Fruit fly (Drosophila melanogaster) whole organism, embryonic: ENCODE data around the gene TRAM.

Experiments used
- Atf-2 ChIP-seq: fragments of 200-800 bp; sonication (Bioruptor generic); optimal IDR thresholded peaks from 2 replicates; lab custom pipeline; 2016; ENCODE audit warnings: missing biosample characterization, missing genetic modification characterization
- BEAF-32 ChIP-seq: fragments of 200-800 bp; sonication (Bioruptor generic); optimal IDR thresholded peaks from 3 replicates; lab custom pipeline; 2017; ENCODE audit warnings: missing biosample characterization, missing genetic modification characterization, mild to moderate bottlenecking, moderate library complexity, missing genetic modification reagents
- CG11247 ChIP-seq: fragments of 200-800 bp; sonication (Bioruptor generic); IDR thresholded peaks from 2 replicates; pipeline ENCODE4 v1.3.6; 2022; ENCODE audit warnings: missing biosample characterization, missing genetic modification characterization
- CG11456 ChIP-seq: fragments of 200-800 bp; sonication (Bioruptor generic); IDR thresholded peaks from 3 replicates; pipeline ENCODE4 v1.3.6; 2022; ENCODE audit warnings: missing biosample characterization, missing genetic modification characterization
- CG12104 ChIP-seq: fragments of 200-800 bp; sonication (Bioruptor generic); optimal IDR thresholded peaks from 3 replicates; lab custom pipeline; 2016; ENCODE audit warnings: missing biosample characterization, missing genetic modification characterization
- CG13287 ChIP-seq: fragments of 200-800 bp; sonication (Bioruptor generic); IDR thresholded peaks from 2 replicates; pipeline ENCODE4 v1.3.6; 2022; ENCODE audit warnings: missing biosample characterization, missing genetic modification characterization; ENCODE audit not compliant: partially characterized antibody
- CG14965 ChIP-seq: fragments of 200-800 bp; sonication (Bioruptor generic); optimal IDR thresholded peaks from 2 replicates; lab custom pipeline; 2016; ENCODE audit warnings: missing biosample characterization, missing genetic modification characterization, borderline replicate concordance
- CG15011 ChIP-seq: fragments of 200-800 bp; sonication (Bioruptor generic); optimal IDR thresholded peaks from 3 replicates; lab custom pipeline; 2018; ENCODE audit warnings: missing biosample characterization, mild to moderate bottlenecking, missing genetic modification characterization
- CG17359 ChIP-seq: fragments of 200-800 bp; sonication (Bioruptor generic); optimal IDR thresholded peaks from 3 replicates; lab custom pipeline; 2018; ENCODE audit warnings: missing biosample characterization, mild to moderate bottlenecking, missing genetic modification characterization, moderate library complexity
- CG17612 ChIP-seq: fragments of 200-800 bp; sonication (Bioruptor generic); IDR thresholded peaks from 2 replicates; pipeline ENCODE4 v1.3.6; 2022; ENCODE audit warnings: missing biosample characterization, missing genetic modification characterization
- CG17802 ChIP-seq: fragments of 200-800 bp; sonication (Bioruptor generic); optimal IDR thresholded peaks from 2 replicates; lab custom pipeline; 2018; ENCODE audit warnings: missing biosample characterization, mild to moderate bottlenecking, missing genetic modification characterization, moderate library complexity
- CG17912 ChIP-seq: fragments of 200-800 bp; sonication (Bioruptor generic); optimal IDR thresholded peaks from 2 replicates; lab custom pipeline; 2018; ENCODE audit warnings: missing biosample characterization, mild to moderate bottlenecking, missing genetic modification characterization
- CG42726 ChIP-seq: fragments of 200-800 bp; sonication (Bioruptor generic); IDR thresholded peaks from 2 replicates; pipeline ENCODE4 v1.3.6; 2022; ENCODE audit warnings: missing biosample characterization, missing genetic modification characterization; ENCODE audit not compliant: partially characterized antibody
- CG4617 ChIP-seq: fragments of 200-800 bp; sonication (Bioruptor generic); optimal IDR thresholded peaks from 3 replicates; lab custom pipeline; 2016; ENCODE audit warnings: missing biosample characterization, missing genetic modification characterization, borderline replicate concordance
- CG6683 ChIP-seq: fragments of 200-800 bp; sonication (Bioruptor generic); optimal IDR thresholded peaks from 2 replicates; lab custom pipeline; 2017; ENCODE audit warnings: missing biosample characterization, mild to moderate bottlenecking, missing genetic modification characterization, missing genetic modification reagents
- CG6791 ChIP-seq: fragments of 200-800 bp; sonication (Bioruptor generic); IDR thresholded peaks from 3 replicates; pipeline ENCODE4 v1.3.6; 2022; ENCODE audit warnings: missing biosample characterization, missing genetic modification characterization; ENCODE audit not compliant: partially characterized antibody
- CG7963 ChIP-seq: fragments of 200-800 bp; sonication (Bioruptor generic); IDR thresholded peaks from 3 replicates; pipeline ENCODE4 v1.3.6; 2022; ENCODE audit warnings: missing biosample characterization, missing genetic modification characterization; ENCODE audit not compliant: partially characterized antibody
- CG8924 ChIP-seq: fragments of 200-800 bp; optimal IDR thresholded peaks from 3 replicates; lab custom pipeline; 2019; ENCODE audit warnings: missing biosample characterization, mild to moderate bottlenecking, missing genetic modification characterization, moderate library complexity
- Hr3 ChIP-seq: fragments of 200-800 bp; sonication (Bioruptor generic); optimal IDR thresholded peaks from 3 replicates; lab custom pipeline; 2016; ENCODE audit warnings: missing biosample characterization, missing genetic modification characterization
- Lpt ChIP-seq: fragments of >200 bp; optimal IDR thresholded peaks from 2 replicates; lab custom pipeline; 2018; ENCODE audit warnings: missing biosample characterization, missing genetic modification characterization
- NK7.1 ChIP-seq: fragments of 200-800 bp; sonication (Bioruptor generic); optimal IDR thresholded peaks from 3 replicates; lab custom pipeline; 2016; ENCODE audit warnings: missing biosample characterization, missing genetic modification characterization
- Poxn ChIP-seq: fragments of 200-800 bp; sonication (Bioruptor generic); IDR thresholded peaks from 2 replicates; pipeline ENCODE4 v1.3.6; 2022; ENCODE audit warnings: missing biosample characterization, missing genetic modification characterization
- br ChIP-seq: fragments of >200 bp; optimal IDR thresholded peaks from 2 replicates; lab custom pipeline; 2017
- caup ChIP-seq: fragments of 200-800 bp; sonication (Bioruptor generic); optimal IDR thresholded peaks from 3 replicates; lab custom pipeline; 2017; ENCODE audit warnings: missing biosample characterization, mild to moderate bottlenecking, missing genetic modification characterization, moderate library complexity; ENCODE audit not compliant: severe bottlenecking
- chif ChIP-seq, 2 experiments: fragments of 200-800 bp; sonication (Bioruptor generic); optimal IDR thresholded peaks; 3 replicates each; lab custom pipeline; 2016; ENCODE audit warnings: missing biosample characterization in 2 of 2, missing genetic modification characterization in 2 of 2
- chm ChIP-seq: fragments of 200-800 bp; sonication (Bioruptor generic); IDR thresholded peaks from 2 replicates; pipeline ENCODE4 v1.3.6; 2022; ENCODE audit warnings: missing biosample characterization, missing genetic modification characterization
- cwo ChIP-seq: fragments of 200-800 bp; sonication (Bioruptor generic); optimal IDR thresholded peaks from 3 replicates; lab custom pipeline; 2017; ENCODE audit warnings: missing biosample characterization, missing genetic modification characterization, mild to moderate bottlenecking, moderate library complexity, missing genetic modification reagents
- ewg ChIP-seq: fragments of 200-800 bp; sonication (Bioruptor generic); optimal IDR thresholded peaks from 3 replicates; lab custom pipeline; 2017; ENCODE audit warnings: mild to moderate bottlenecking, missing biosample characterization, missing genetic modification reagents, missing genetic modification characterization
- fd102C ChIP-seq: fragments of 200-800 bp; sonication (Bioruptor generic); optimal IDR thresholded peaks from 2 replicates; lab custom pipeline; 2018; ENCODE audit warnings: missing biosample characterization, mild to moderate bottlenecking, missing genetic modification characterization, moderate library complexity
- fru ChIP-seq: fragments of >200 bp; optimal IDR thresholded peaks from 2 replicates; lab custom pipeline; 2017
- gcm ChIP-seq: fragments of 200-800 bp; sonication (Bioruptor generic); optimal IDR thresholded peaks from 2 replicates; lab custom pipeline; 2019; ENCODE audit warnings: missing biosample characterization, mild to moderate bottlenecking, missing genetic modification characterization, moderate library complexity
- gcm2 ChIP-seq: fragments of 200-800 bp; sonication (Bioruptor generic); optimal IDR thresholded peaks from 2 replicates; lab custom pipeline; 2016; ENCODE audit warnings: missing biosample characterization, missing genetic modification characterization
- gem ChIP-seq: fragments of 200-800 bp; sonication (Bioruptor generic); optimal IDR thresholded peaks from 2 replicates; lab custom pipeline; 2019; ENCODE audit warnings: missing biosample characterization, mild to moderate bottlenecking, missing genetic modification characterization, moderate library complexity
- gro ChIP-seq: fragments of 200-800 bp; sonication (Bioruptor generic); optimal IDR thresholded peaks from 2 replicates; lab custom pipeline; 2016; ENCODE audit warnings: missing biosample characterization, missing genetic modification characterization
- ham ChIP-seq: fragments of 200-800 bp; sonication (Bioruptor generic); IDR thresholded peaks from 2 replicates; pipeline ENCODE4 v1.3.6; 2022; ENCODE audit warnings: missing biosample characterization, missing genetic modification characterization
- hb ChIP-seq: fragments of 200-800 bp; sonication (Bioruptor generic); IDR thresholded peaks from 3 replicates; pipeline ENCODE4 v1.3.6; 2022; ENCODE audit warnings: missing biosample characterization, missing genetic modification characterization; ENCODE audit not compliant: partially characterized antibody
- hbn ChIP-seq: fragments of 200-800 bp; sonication (Bioruptor generic); IDR thresholded peaks from 2 replicates; pipeline ENCODE4 v1.3.6; 2022; ENCODE audit warnings: missing biosample characterization, missing genetic modification characterization; ENCODE audit not compliant: partially characterized antibody
- jing ChIP-seq: fragments of 200-800 bp; sonication (Bioruptor generic); optimal IDR thresholded peaks from 2 replicates; lab custom pipeline; 2018; ENCODE audit warnings: missing biosample characterization, mild to moderate bottlenecking, missing genetic modification characterization
- pb ChIP-seq: fragments of 200-800 bp; sonication (Bioruptor generic); optimal IDR thresholded peaks from 3 replicates; lab custom pipeline; 2016; ENCODE audit warnings: missing biosample characterization, missing genetic modification characterization
- seq ChIP-seq: fragments of 200-800 bp; sonication (Bioruptor generic); IDR thresholded peaks from 2 replicates; pipeline ENCODE4 v1.3.6; 2022; ENCODE audit warnings: missing biosample characterization, missing genetic modification characterization
- slou ChIP-seq: fragments of 200-800 bp; sonication (Bioruptor generic); optimal IDR thresholded peaks from 3 replicates; lab custom pipeline; 2016; ENCODE audit warnings: missing biosample characterization, missing genetic modification characterization
- tna ChIP-seq: fragments of 200-800 bp; sonication (Bioruptor generic); IDR thresholded peaks from 2 replicates; pipeline ENCODE4 v1.3.6; 2022; ENCODE audit warnings: missing biosample characterization, missing genetic modification characterization; ENCODE audit not compliant: partially characterized antibody
- zen ChIP-seq: fragments of 200-800 bp; sonication (Bioruptor generic); optimal IDR thresholded peaks from 3 replicates; lab custom pipeline; 2018; ENCODE audit warnings: missing biosample characterization, mild to moderate bottlenecking, missing genetic modification characterization, moderate library complexity

The TRAM gene

DNA sequence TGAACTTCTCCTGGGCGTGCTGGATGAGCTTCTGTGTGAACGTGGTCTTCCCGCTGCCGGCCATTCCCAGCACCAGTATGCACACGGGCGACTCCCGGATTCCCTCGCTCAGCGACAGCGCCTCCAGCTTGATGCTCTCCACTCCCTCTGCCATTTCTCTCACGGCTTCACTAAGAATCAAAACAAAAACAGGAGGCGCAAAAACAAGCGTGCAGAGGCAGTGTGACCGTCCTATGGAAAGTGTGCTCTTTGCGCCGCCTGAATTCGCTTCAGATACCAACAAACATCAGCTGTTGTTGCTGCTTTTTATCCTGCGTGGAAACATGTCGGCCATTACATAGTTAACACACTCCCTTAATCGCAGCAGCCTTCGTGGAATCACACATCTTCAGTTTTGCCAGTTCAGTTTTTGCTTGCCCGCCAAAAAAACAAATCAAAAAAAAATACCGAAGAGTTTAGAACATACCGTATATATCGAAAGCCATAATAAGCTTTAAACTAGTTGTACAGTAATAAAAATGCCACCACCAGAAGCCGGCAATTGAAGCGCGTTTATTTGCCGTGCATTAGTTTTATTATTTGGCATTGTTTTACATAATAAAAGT lies 5.7 kb downstream of the TRAM start, which contains the start of the genes CG3704 and mus81 (continued):
- TF ChIP-seq pb = no peak
- no peak for TF ChIP-seq CG17912 (GFP tag; lab: Kevin White, UChicago)
- TF ChIP-seq ham (GFP tag; lab: Robert Waterston, UW) = no peak
- TF ChIP-seq CG17802 = no peak
- TF ChIP-seq CG15011 (GFP tag; lab: Kevin White, UChicago) = no peak
- TF ChIP-seq gcm2 (GFP tag; lab: Kevin White, UChicago) = no peak
- TF ChIP-seq zen (tag; lab: Kevin White, UChicago) = no peak
- TF ChIP-seq jing = no peak
- no peak for TF ChIP-seq cwo (GFP tag; lab: Kevin White, UChicago)
- TF ChIP-seq NK7.1 (GFP tag; lab: Kevin White, UChicago) = no peak
- no peak for TF ChIP-seq Atf-2 (GFP tag; lab: Kevin White, UChicago)
- no peak for TF ChIP-seq chif (GFP tag; optimal IDR thresholded peaks at IDR 0.05; lab: Kevin White, UChicago)
- no peak for TF ChIP-seq CG4617 (GFP tag; lab: Kevin White, UChicago)
- no peak for TF ChIP-seq slou
- peak; percentile 77 for TF ChIP-seq BEAF-32
- TF ChIP-seq CG7963 = no peak
- no peak for TF ChIP-seq Lpt
- TF ChIP-seq seq (GFP tag; lab: Robert Waterston, UW) = no peak
- TF ChIP-seq CG8924 = no peak
- peak; percentile 46 for TF ChIP-seq hbn (GFP tag; lab: Robert Waterston, UW)
- no peak for TF ChIP-seq CG17612 (GFP tag; lab: Robert Waterston, UW)
- no peak for TF ChIP-seq gem
- no peak for TF ChIP-seq Poxn
- no peak for TF ChIP-seq chm (GFP tag; lab: Robert Waterston, UW)
- no peak for TF ChIP-seq CG42726 (GFP tag; lab: Robert Waterston, UW)
- no peak for TF ChIP-seq CG14965 (GFP tag; lab: Kevin White, UChicago)
- TF ChIP-seq CG17359 (tag; lab: Kevin White, UChicago) = no peak
- TF ChIP-seq CG12104 (GFP tag; lab: Kevin White, UChicago) = no peak
- TF ChIP-seq ewg (GFP tag; lab: Kevin White, UChicago) = peak; percentile 30
- no peak for TF ChIP-seq caup (GFP tag; lab: Kevin White, UChicago)
- TF ChIP-seq gro (GFP tag; lab: Kevin White, UChicago) = no peak
- 0 out of 3 replicates have a peak, but pooled peaks have one; percentile 15 for TF ChIP-seq CG6791
- no peak for TF ChIP-seq fru (lab: Kevin White, UChicago)
- no peak for TF ChIP-seq hb (GFP tag; lab: Robert Waterston, UW)
- no peak for TF ChIP-seq Hr3 (GFP tag; lab: Kevin White, UChicago)
- no peak for TF ChIP-seq tna (GFP tag; lab: Robert Waterston, UW)
- no peak for TF ChIP-seq gcm
- TF ChIP-seq CG11456 (GFP tag; lab: Robert Waterston, UW) = no peak
- no peak for TF ChIP-seq br (lab: Kevin White, UChicago)
- no peak for TF ChIP-seq CG6683 (GFP tag; lab: Kevin White, UChicago)
- TF ChIP-seq fd102C (GFP tag; lab: Kevin White, UChicago) = no peak
- TF ChIP-seq CG13287 = peak; percentile 72
- TF ChIP-seq CG11247 (GFP tag; lab: Robert Waterston, UW) = no peak
